Worm (Caenorhabditis elegans): ENCODE measurements around the gene srlf-28.

The srlf-28 gene

ce11 chrIV:14337757-14338156 lies 5.9 kb downstream of the srlf-28 start, which contains the start of gene Y67A10A.2:
Y67A10A.2 (plus strand) TSS chrIV:14338057.
- TF ChIP-seq ceh-45 (GFP tag; IDR thresholded peaks at IDR 0.05) (no peak), ceh-6 (GFP tag; optimal IDR thresholded peaks at IDR 0.05) (no peak), unc-42 (tag; optimal IDR thresholded peaks at IDR 0.05) (no peak), unc-3 (GFP tag; conservative IDR thresholded peaks at IDR 0.05) (no peak), unc-3 (tag; optimal IDR thresholded peaks at IDR 0.05) (no peak), hlh-8 (tag; optimal IDR thresholded peaks at IDR 0.05) (no peak), sox-2 (GFP tag; IDR thresholded peaks at IDR 0.05) (no peak), fax-1 (tag; optimal IDR thresholded peaks at IDR 0.05) (no peak), tbx-2 (tag; optimal IDR thresholded peaks at IDR 0.05) (no peak), K09A11.1 (tag; optimal IDR thresholded peaks at IDR 0.05; ENCODE audit: insufficient read depth) (no peak), rnt-1 (tag; optimal IDR thresholded peaks at IDR 0.05) (no peak), pha-4 (tag; optimal IDR thresholded peaks at IDR 0.05) (no peak), nhr-11 (tag; optimal IDR thresholded peaks at IDR 0.05) (no peak), ceh-19 (GFP tag; optimal IDR thresholded peaks at IDR 0.05) (no peak), mec-3 (tag; optimal IDR thresholded peaks at IDR 0.05; ENCODE audit: borderline replicate concordance) (no peak), gmeb-2 (tag; optimal IDR thresholded peaks at IDR 0.05) (no peak), pqm-1 (tag; optimal IDR thresholded peaks at IDR 0.05) (no peak), K02D7.2 (tag; optimal IDR thresholded peaks at IDR 0.05) (no peak), nhr-232 (tag; optimal IDR thresholded peaks at IDR 0.05) (no peak), madf-2 (tag; optimal IDR thresholded peaks at IDR 0.05) (no peak)

ce11 chrIV:14335768-14336167 lies 7.9 kb downstream of the srlf-28 start:
- TF ChIP-seq F13H6.1 (tag; optimal IDR thresholded peaks at IDR 0.05) (no peak), npax-4 (tag; optimal IDR thresholded peaks at IDR 0.05) (no peak), unc-86 (tag; optimal IDR thresholded peaks at IDR 0.05) (no peak), ceh-45 (GFP tag; IDR thresholded peaks at IDR 0.05) (no peak), unc-3 (GFP tag; conservative IDR thresholded peaks at IDR 0.05) (no peak), unc-3 (tag; optimal IDR thresholded peaks at IDR 0.05) (no peak)

DNA sequence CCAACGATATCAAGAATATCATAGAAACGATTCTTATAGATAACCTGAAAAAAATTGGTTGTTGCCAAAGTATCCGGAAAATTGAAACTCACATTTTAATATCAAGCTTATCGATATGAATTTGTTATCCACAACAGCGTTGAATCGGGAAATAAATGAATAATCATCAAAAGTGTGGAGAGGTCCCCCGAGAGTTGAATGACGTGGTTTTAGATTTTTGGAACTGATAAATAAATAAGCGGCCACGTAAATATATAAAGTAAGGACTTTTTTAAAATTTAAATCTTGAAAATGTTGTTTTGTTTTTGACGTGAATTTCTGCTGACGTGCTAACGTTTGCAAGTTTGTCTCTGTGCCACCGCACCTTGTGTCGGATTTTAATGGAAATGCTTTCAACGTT lies 9.3 kb downstream of the srlf-28 start, which contains the start of gene Y67A10A.3:
Gene Y67A10A.3 (minus strand): TSS at position 101 of the 400 bp plus-strand sequence.
- no peak for TF ChIP-seq pax-1 (tag; optimal IDR thresholded peaks at IDR 0.05)
- TF ChIP-seq ceh-24 (tag; optimal IDR thresholded peaks at IDR 0.05), result no peak
- TF ChIP-seq ref-2 (tag; optimal IDR thresholded peaks at IDR 0.05), result no peak
- TF ChIP-seq madf-2 (tag; optimal IDR thresholded peaks at IDR 0.05), result no peak
- TF ChIP-seq eyg-1 (tag; optimal IDR thresholded peaks at IDR 0.05), result no peak
- no peak for TF ChIP-seq rnt-1 (tag; optimal IDR thresholded peaks at IDR 0.05)
- no peak for TF ChIP-seq ceh-34 (tag; optimal IDR thresholded peaks at IDR 0.05)
- no peak for TF ChIP-seq hlh-13 (GFP tag; optimal IDR thresholded peaks at IDR 0.05)
- TF ChIP-seq fax-1 (tag; optimal IDR thresholded peaks at IDR 0.05), result no peak
- no peak for TF ChIP-seq tbx-2 (tag; optimal IDR thresholded peaks at IDR 0.05)
- TF ChIP-seq ttx-3 (tag; optimal IDR thresholded peaks at IDR 0.05), result no peak
- no peak for TF ChIP-seq syd-9 (tag; optimal IDR thresholded peaks at IDR 0.05)

DNA sequence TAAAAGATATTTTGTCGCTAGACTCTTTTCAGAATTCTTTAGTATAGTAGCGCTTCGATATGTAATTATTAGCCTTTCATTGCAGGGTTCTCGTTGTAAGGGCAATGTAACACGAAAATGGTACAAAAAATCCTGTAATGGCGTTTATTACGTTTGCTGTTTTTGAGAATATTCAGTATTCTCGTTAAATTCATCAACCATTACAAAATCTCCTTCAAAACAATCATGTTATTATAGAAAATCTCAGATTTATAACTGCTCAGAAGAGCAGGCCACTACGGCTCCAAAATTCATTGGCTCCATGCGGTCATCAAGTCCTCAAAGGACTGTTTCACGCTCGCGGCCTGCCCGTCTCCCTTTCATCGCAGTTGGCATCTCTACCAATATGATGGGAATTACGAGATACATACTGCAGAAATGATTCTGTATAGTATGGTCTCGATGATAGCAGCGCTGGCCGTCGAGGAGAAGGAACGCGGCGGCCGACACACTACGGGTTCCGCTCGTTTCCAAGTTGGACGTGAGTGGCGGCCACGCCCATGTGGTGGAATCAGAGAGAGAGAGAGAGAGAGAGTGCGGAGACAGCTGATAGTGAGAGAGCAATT lies 16.9 kb downstream of the srlf-28 start:
- no peak for TF ChIP-seq gmeb-2 (tag; optimal IDR thresholded peaks at IDR 0.05)
- no peak for TF ChIP-seq K02D7.2 (tag; optimal IDR thresholded peaks at IDR 0.05)
- no peak for TF ChIP-seq ceh-24 (tag; optimal IDR thresholded peaks at IDR 0.05)
- TF ChIP-seq syd-9 (tag; optimal IDR thresholded peaks at IDR 0.05), result no peak
- TF ChIP-seq pha-4 (tag; optimal IDR thresholded peaks at IDR 0.05), result no peak
- peak; percentile 43 for TF ChIP-seq ref-2 (tag; optimal IDR thresholded peaks at IDR 0.05)
- peak; percentile 17 for TF ChIP-seq nfya-1 (tag; optimal IDR thresholded peaks at IDR 0.05)
- no peak for TF ChIP-seq pag-3 (tag; optimal IDR thresholded peaks at IDR 0.05; ENCODE audit: borderline replicate concordance)
- TF ChIP-seq eyg-1 (tag; optimal IDR thresholded peaks at IDR 0.05), result no peak
- TF ChIP-seq pros-1 (tag; optimal IDR thresholded peaks at IDR 0.05), result no peak
- no peak for TF ChIP-seq Y22D7AL.16 (tag; optimal IDR thresholded peaks at IDR 0.05)
- no peak for TF ChIP-seq pat-9 (tag; optimal IDR thresholded peaks at IDR 0.05)
- TF ChIP-seq npax-4 (tag; optimal IDR thresholded peaks at IDR 0.05), result no peak
- TF ChIP-seq ahr-1 (tag; optimal IDR thresholded peaks at IDR 0.05), result no peak
- no peak for TF ChIP-seq C08G9.2 (tag; optimal IDR thresholded peaks at IDR 0.05)
- no peak for TF ChIP-seq C38D4.7 (GFP tag; optimal IDR thresholded peaks at IDR 0.05)
- TF ChIP-seq fkh-10 (GFP tag; optimal IDR thresholded peaks at IDR 0.05), result no peak
- TF ChIP-seq tbx-2 (tag; optimal IDR thresholded peaks at IDR 0.05), result peak; percentile 53
- TF ChIP-seq sox-2 (GFP tag; IDR thresholded peaks at IDR 0.05), result no peak
- no peak for TF ChIP-seq ceh-2 (tag; optimal IDR thresholded peaks at IDR 0.05)
- no peak for TF ChIP-seq madf-2 (tag; optimal IDR thresholded peaks at IDR 0.05)
- TF ChIP-seq ttx-3 (tag; optimal IDR thresholded peaks at IDR 0.05), result no peak
- TF ChIP-seq unc-42 (tag; optimal IDR thresholded peaks at IDR 0.05), result no peak
- TF ChIP-seq nhr-232 (tag; optimal IDR thresholded peaks at IDR 0.05), result no peak
- TF ChIP-seq hlh-6 (tag; optimal IDR thresholded peaks at IDR 0.05), result no peak
- TF ChIP-seq unc-3 (GFP tag; conservative IDR thresholded peaks at IDR 0.05), result no peak
- no peak for TF ChIP-seq unc-3 (tag; optimal IDR thresholded peaks at IDR 0.05)
- no peak for TF ChIP-seq K09A11.1 (tag; optimal IDR thresholded peaks at IDR 0.05; ENCODE audit: insufficient read depth)
- TF ChIP-seq rnt-1 (tag; optimal IDR thresholded peaks at IDR 0.05), result peak; percentile 7
- no peak for TF ChIP-seq nhr-11 (tag; optimal IDR thresholded peaks at IDR 0.05)
- TF ChIP-seq ama-1 (optimal IDR thresholded peaks at IDR 0.05), result no peak
- TF ChIP-seq pax-1 (tag; optimal IDR thresholded peaks at IDR 0.05), result no peak

Data from whole organism, late embryonic.